Fruit fly (Drosophila melanogaster) whole organism, embryonic: ENCODE results near the gene SPH93.
A peak's percentile ranks its signal among the peaks of the same experiment; 100 is the strongest.

Source experiments
- Adf1 ChIP-seq: fragments of 200-800 bp; sonication (Bioruptor generic); IDR thresholded peaks from 2 replicates; pipeline ENCODE4 v1.3.6; 2022; ENCODE audit warnings: missing biosample characterization, missing genetic modification characterization
- BtbVII ChIP-seq: fragments of 200-800 bp; sonication (Bioruptor generic); optimal IDR thresholded peaks from 3 replicates; lab custom pipeline; 2017; ENCODE audit warnings: missing biosample characterization, mild to moderate bottlenecking, missing genetic modification characterization
- CG10543 ChIP-seq: fragments of 200-800 bp; sonication (Bioruptor generic); optimal IDR thresholded peaks from 3 replicates; lab custom pipeline; 2017; ENCODE audit warnings: missing biosample characterization, mild to moderate bottlenecking, missing genetic modification characterization, moderate library complexity
- CG11723 ChIP-seq: fragments of 200-800 bp; sonication (Bioruptor generic); optimal IDR thresholded peaks from 2 replicates; lab custom pipeline; 2017; ENCODE audit warnings: missing biosample characterization, mild to moderate bottlenecking, missing genetic modification characterization
- CG12236 ChIP-seq: fragments of 200-800 bp; sonication (Bioruptor generic); optimal IDR thresholded peaks from 2 replicates; lab custom pipeline; 2016; ENCODE audit warnings: missing biosample characterization, missing genetic modification characterization
- CG12659 ChIP-seq: fragments of 200-800 bp; sonication (Bioruptor generic); optimal IDR thresholded peaks from 3 replicates; lab custom pipeline; 2017; ENCODE audit warnings: mild to moderate bottlenecking, missing biosample characterization, missing genetic modification reagents, missing genetic modification characterization
- CG12942 ChIP-seq: fragments of 200-800 bp; sonication (Bioruptor generic); optimal IDR thresholded peaks from 3 replicates; lab custom pipeline; 2016; ENCODE audit warnings: missing biosample characterization, missing genetic modification characterization
- CG15269 ChIP-seq: fragments of 200-800 bp; sonication (Bioruptor generic); optimal IDR thresholded peaks from 2 replicates; lab custom pipeline; 2018; ENCODE audit warnings: missing biosample characterization, mild to moderate bottlenecking, missing genetic modification characterization, moderate library complexity
- CG15479 ChIP-seq: fragments of 200-800 bp; sonication (Bioruptor generic); optimal IDR thresholded peaks from 3 replicates; lab custom pipeline; 2019; ENCODE audit warnings: missing biosample characterization, mild to moderate bottlenecking, missing genetic modification characterization, moderate library complexity
- CG1603 ChIP-seq: fragments of 200-800 bp; sonication (Bioruptor generic); optimal IDR thresholded peaks from 2 replicates; lab custom pipeline; 2019; ENCODE audit warnings: missing biosample characterization, mild to moderate bottlenecking, missing genetic modification characterization, moderate library complexity
- CG17385 ChIP-seq: fragments of 200-800 bp; sonication (Bioruptor generic); optimal IDR thresholded peaks from 3 replicates; lab custom pipeline; 2018; ENCODE audit warnings: missing biosample characterization, mild to moderate bottlenecking, missing genetic modification characterization
- CG17912 ChIP-seq: fragments of 200-800 bp; sonication (Bioruptor generic); optimal IDR thresholded peaks from 2 replicates; lab custom pipeline; 2018; ENCODE audit warnings: missing biosample characterization, mild to moderate bottlenecking, missing genetic modification characterization
- CG30403 ChIP-seq: fragments of 200-800 bp; sonication (Bioruptor generic); optimal IDR thresholded peaks from 3 replicates; lab custom pipeline; 2016; ENCODE audit warnings: missing biosample characterization, missing genetic modification characterization
- CG3281 ChIP-seq: fragments of 200-800 bp; sonication (Bioruptor generic); optimal IDR thresholded peaks from 3 replicates; lab custom pipeline; 2017; ENCODE audit warnings: missing biosample characterization, mild to moderate bottlenecking, missing genetic modification characterization
- CG6689 ChIP-seq: fragments of 200-800 bp; sonication (Bioruptor generic); IDR thresholded peaks from 2 replicates; pipeline ENCODE4 v1.3.6; 2022; ENCODE audit warnings: missing biosample characterization, missing genetic modification characterization
- CG6813 ChIP-seq: fragments of 200-800 bp; sonication (Bioruptor generic); optimal IDR thresholded peaks from 2 replicates; lab custom pipeline; 2017; ENCODE audit warnings: missing biosample characterization, missing genetic modification characterization, mild to moderate bottlenecking, moderate library complexity, missing genetic modification reagents
- CG7839 ChIP-seq: fragments of 200-800 bp; sonication (Bioruptor generic); optimal IDR thresholded peaks from 3 replicates; lab custom pipeline; 2018; ENCODE audit warnings: missing biosample characterization, mild to moderate bottlenecking, missing genetic modification characterization, moderate library complexity
- Dek ChIP-seq: fragments of 200-800 bp; sonication (Bioruptor generic); optimal IDR thresholded peaks from 3 replicates; lab custom pipeline; 2019; ENCODE audit warnings: missing biosample characterization, mild to moderate bottlenecking, missing genetic modification characterization, moderate library complexity
- Dfd ChIP-seq, 2 experiments: fragments of >200 bp; optimal IDR thresholded peaks; 2 replicates each; lab custom pipeline; 2017; ENCODE audit warnings: missing biosample characterization in 2 of 2, missing genetic modification characterization in 2 of 2
- Ets65A ChIP-seq: fragments of 200-800 bp; sonication (Bioruptor generic); peaks from one replicate; lab custom pipeline; 2016; ENCODE audit warnings: missing biosample characterization, missing genetic modification characterization
- Hr39 ChIP-seq: fragments of >200 bp; optimal IDR thresholded peaks from 2 replicates; lab custom pipeline; 2017
- Jarid2 ChIP-seq: fragments of 200-800 bp; sonication (Bioruptor generic); optimal IDR thresholded peaks from 3 replicates; lab custom pipeline; 2017; ENCODE audit warnings: mild to moderate bottlenecking, missing biosample characterization, missing genetic modification reagents, missing genetic modification characterization
- Meics ChIP-seq: fragments of 200-800 bp; sonication (Bioruptor generic); optimal IDR thresholded peaks from 2 replicates; lab custom pipeline; 2017; ENCODE audit warnings: missing biosample characterization, mild to moderate bottlenecking, missing genetic modification characterization
- Mrtf ChIP-seq: fragments of 200-800 bp; sonication (Bioruptor generic); IDR thresholded peaks from 3 replicates; pipeline ENCODE4 v1.3.6; 2022; ENCODE audit warnings: missing biosample characterization, missing genetic modification characterization
- Oaz ChIP-seq: fragments of 200-800 bp; sonication (Bioruptor generic); IDR thresholded peaks from 2 replicates; pipeline ENCODE4 v1.3.6; 2022; ENCODE audit warnings: missing biosample characterization, missing genetic modification characterization
- Ptx1 ChIP-seq: fragments of 200-800 bp; sonication (Bioruptor generic); IDR thresholded peaks from 2 replicates; pipeline ENCODE4 v1.3.6; 2022; ENCODE audit warnings: missing biosample characterization, missing genetic modification characterization
- Sry-δ ChIP-seq: fragments of 200-800 bp; sonication (Bioruptor generic); optimal IDR thresholded peaks from 2 replicates; lab custom pipeline; 2016; ENCODE audit warnings: missing biosample characterization, missing genetic modification characterization
- al ChIP-seq: fragments of 200-800 bp; sonication (Bioruptor generic); IDR thresholded peaks from 2 replicates; pipeline ENCODE4 v1.3.6; 2022; ENCODE audit warnings: missing biosample characterization, missing genetic modification characterization
- amos ChIP-seq: fragments of 200-800 bp; sonication (Bioruptor generic); IDR thresholded peaks from 2 replicates; pipeline ENCODE4 v1.3.6; 2022; ENCODE audit warnings: missing biosample characterization, missing genetic modification characterization; ENCODE audit not compliant: partially characterized antibody
- az2 ChIP-seq: fragments of 200-800 bp; sonication (Bioruptor generic); optimal IDR thresholded peaks from 3 replicates; lab custom pipeline; 2016; ENCODE audit warnings: missing biosample characterization, missing genetic modification characterization
- cwo ChIP-seq: fragments of 200-800 bp; sonication (Bioruptor generic); optimal IDR thresholded peaks from 3 replicates; lab custom pipeline; 2017; ENCODE audit warnings: missing biosample characterization, missing genetic modification characterization, mild to moderate bottlenecking, moderate library complexity, missing genetic modification reagents
- dimm ChIP-seq: fragments of 200-800 bp; sonication (Bioruptor generic); IDR thresholded peaks from 2 replicates; pipeline ENCODE4 v1.3.6; 2022; ENCODE audit warnings: missing biosample characterization, missing genetic modification characterization
- eve ChIP-seq, 2 experiments: fragments of >200 bp; optimal IDR thresholded peaks; 2 replicates each; lab custom pipeline; 2017; ENCODE audit warnings: missing biosample characterization in 2 of 2, missing genetic modification characterization in 2 of 2
- exex ChIP-seq: fragments of 200-800 bp; sonication (Bioruptor generic); optimal IDR thresholded peaks from 4 replicates; lab custom pipeline; 2018; ENCODE audit warnings: missing biosample characterization, mild to moderate bottlenecking, missing genetic modification characterization, moderate library complexity
- ken ChIP-seq: fragments of 200-800 bp; sonication (Bioruptor generic); IDR thresholded peaks from 3 replicates; pipeline ENCODE4 v1.3.6; 2022; ENCODE audit warnings: missing biosample characterization, missing genetic modification characterization
- lab ChIP-seq: fragments of 200-800 bp; sonication (Bioruptor generic); optimal IDR thresholded peaks from 3 replicates; lab custom pipeline; 2017; ENCODE audit warnings: missing biosample characterization, missing genetic modification characterization, mild to moderate bottlenecking, moderate library complexity, missing genetic modification reagents
- prd ChIP-seq, 3 experiments: fragments of >200 bp in 2 of 3; fragments of 200-800 bp in 1 of 3; sonication (Bioruptor generic) in 1 of 3; optimal IDR thresholded peaks in 2 of 3; IDR thresholded peaks in 1 of 3; 2 replicates in 2 of 3; 3 replicates in 1 of 3; pipeline versions ENCODE4 v1.3.6 to Lab custom; 2017 to 2022; ENCODE audit warnings: missing biosample characterization in 1 of 3, missing genetic modification characterization in 1 of 3
- psq ChIP-seq: fragments of 200-800 bp; sonication (Bioruptor generic); optimal IDR thresholded peaks from 2 replicates; lab custom pipeline; 2017; ENCODE audit warnings: missing biosample characterization, missing genetic modification characterization
- ranshi ChIP-seq: fragments of 200-800 bp; sonication (Bioruptor generic); IDR thresholded peaks from 2 replicates; pipeline ENCODE4 v1.3.6; 2022; ENCODE audit warnings: missing biosample characterization, missing genetic modification characterization
- sd ChIP-seq: fragments of 200-800 bp; sonication (Bioruptor generic); optimal IDR thresholded peaks from 3 replicates; lab custom pipeline; 2018; ENCODE audit warnings: missing biosample characterization, mild to moderate bottlenecking, missing genetic modification characterization, moderate library complexity
- sens ChIP-seq: fragments of 200-800 bp; sonication (Bioruptor generic); peaks from one replicate; lab custom pipeline; 2016; ENCODE audit warnings: missing biosample characterization, missing genetic modification characterization
- z ChIP-seq: fragments of 200-800 bp; sonication (Bioruptor generic); IDR thresholded peaks from 3 replicates; pipeline ENCODE4 v1.3.6; 2022; ENCODE audit warnings: missing biosample characterization, missing genetic modification characterization

Gene SPH93

dm6 chr2L:17448435-17448834 is 7.3 kb downstream of the SPH93 start (continued):
- TF ChIP-seq z: 0 out of 3 replicates have a peak, but pooled peaks have one; percentile 45
- peak; percentile 32 for TF ChIP-seq cwo (GFP tag; lab: Kevin White, UChicago)
- no peak; the same call in 1 of the 2 replicates for TF ChIP-seq ranshi
- TF ChIP-seq Hr39 (lab: Kevin White, UChicago): no peak
- TF ChIP-seq BtbVII (GFP tag; lab: Kevin White, UChicago): peak; percentile 57
- TF ChIP-seq Adf1: peak; percentile 80
- no peak for TF ChIP-seq psq (GFP tag; lab: Kevin White, UChicago)
- TF ChIP-seq CG6813: peak; percentile 42
- TF ChIP-seq CG30403: no peak
- no peak for TF ChIP-seq CG7839
- TF ChIP-seq amos: no peak; the same call in 1 of the 2 replicates
- peak; percentile 32 for TF ChIP-seq sd (tag; lab: Kevin White, UChicago)
- TF ChIP-seq CG17385: peak; percentile 19
- peak; percentile 46 for TF ChIP-seq CG10543
- TF ChIP-seq CG6689: no peak
- no peak for TF ChIP-seq CG1603 (tag; lab: Kevin White, UChicago)
- no peak for TF ChIP-seq CG12236 (GFP tag; lab: Kevin White, UChicago)
- peak; percentile 25 for TF ChIP-seq CG3281
- TF ChIP-seq CG12659 (GFP tag; lab: Kevin White, UChicago): no peak
- peak; percentile 25 for TF ChIP-seq Meics (GFP tag; lab: Kevin White, UChicago)
- peak; percentile 49 for TF ChIP-seq lab (GFP tag; lab: Kevin White, UChicago)
- no peak for TF ChIP-seq CG11723 (GFP tag; lab: Kevin White, UChicago)
- TF ChIP-seq ken (GFP tag; lab: Robert Waterston, UW): no peak
- peak; percentile 16 for TF ChIP-seq exex (tag; lab: Kevin White, UChicago)
- no peak for TF ChIP-seq dimm (GFP tag; lab: Robert Waterston, UW)
- no peak for TF ChIP-seq Ptx1 (GFP tag; lab: Robert Waterston, UW)
- TF ChIP-seq CG15269: peak; percentile 22
- TF ChIP-seq CG12942 (GFP tag; lab: Kevin White, UChicago): no peak

dm6 chr2L:17447071-17447470 is 8.7 kb downstream of the SPH93 start:
- TF ChIP-seq sens (peak; percentile 22), Sry-δ (GFP tag; lab: Kevin White, UChicago) (no peak)

dm6 chr2L:17437594-17437993 is 18.1 kb downstream of the SPH93 start:
- no peak for TF ChIP-seq Jarid2 (GFP tag; lab: Kevin White, UChicago)
- peak; percentile 45 for TF ChIP-seq Ets65A
- peak in 1 of 2 experiments; percentile 85 for TF ChIP-seq Dfd (GFP tag; optimal IDR thresholded peaks at IDR 0.05; lab: Kevin White, UChicago)

- TF ChIP-seq Oaz (no peak), prd (optimal IDR thresholded peaks at IDR 0.05; lab: Kevin White, UChicago) (no peak), prd (GFP tag; IDR thresholded peaks at IDR 0.05; lab: Robert Waterston, UW) (no peak), cwo (GFP tag; lab: Kevin White, UChicago) (no peak), al (GFP tag; lab: Robert Waterston, UW) (no peak), Dek (no peak), Hr39 (lab: Kevin White, UChicago) (no peak), CG15479 (GFP tag; lab: Kevin White, UChicago) (no peak), Mrtf (no peak), az2 (no peak), Ets65A (no peak), eve (GFP tag; optimal IDR thresholded peaks at IDR 0.05; lab: Kevin White, UChicago) (no peak), CG17912 (GFP tag; lab: Kevin White, UChicago) (no peak)
These were observed 19.2 kb downstream of the SPH93 start, which contains the start of gene CG33928 for dm6 chr2L:17436500-17436899. CG33928 (minus strand) TSS chr2L:17436600.
